Fruit fly (Drosophila melanogaster) whole organism, embryonic: ENCODE data around the gene CG18269.

Experiments
- CG18011 ChIP-seq: fragments of 200-800 bp; sonication (Bioruptor generic); optimal IDR thresholded peaks from 2 replicates; lab custom pipeline; 2017; ENCODE audit warnings: missing biosample characterization, missing genetic modification characterization, mild to moderate bottlenecking, moderate library complexity, missing genotype
- CG34224 ChIP-seq: fragments of 200-800 bp; sonication (Bioruptor generic); IDR thresholded peaks from 3 replicates; pipeline ENCODE4 v1.3.6; 2022; ENCODE audit warnings: missing biosample characterization, missing genetic modification characterization; ENCODE audit not compliant: partially characterized antibody
- CG7928 ChIP-seq: fragments of 200-800 bp; sonication (Bioruptor generic); optimal IDR thresholded peaks from 2 replicates; lab custom pipeline; 2017; ENCODE audit warnings: missing biosample characterization, mild to moderate bottlenecking, missing genetic modification characterization
- CG8359 ChIP-seq: fragments of 200-800 bp; sonication (Bioruptor generic); optimal IDR thresholded peaks from 2 replicates; lab custom pipeline; 2017; ENCODE audit warnings: missing biosample characterization, mild to moderate bottlenecking, missing genetic modification characterization, borderline replicate concordance
- E2f2 ChIP-seq: fragments of 200-800 bp; sonication (Bioruptor generic); IDR thresholded peaks from 2 replicates; pipeline ENCODE4 v1.3.6; 2022; ENCODE audit warnings: missing biosample characterization, missing genetic modification characterization
- ewg ChIP-seq: fragments of 200-800 bp; sonication (Bioruptor generic); optimal IDR thresholded peaks from 3 replicates; lab custom pipeline; 2017; ENCODE audit warnings: mild to moderate bottlenecking, missing biosample characterization, missing genetic modification reagents, missing genetic modification characterization
- grau ChIP-seq: fragments of 200-800 bp; optimal IDR thresholded peaks from 3 replicates; lab custom pipeline; 2019; ENCODE audit warnings: missing biosample characterization, mild to moderate bottlenecking, missing genetic modification characterization, moderate library complexity

DNA sequence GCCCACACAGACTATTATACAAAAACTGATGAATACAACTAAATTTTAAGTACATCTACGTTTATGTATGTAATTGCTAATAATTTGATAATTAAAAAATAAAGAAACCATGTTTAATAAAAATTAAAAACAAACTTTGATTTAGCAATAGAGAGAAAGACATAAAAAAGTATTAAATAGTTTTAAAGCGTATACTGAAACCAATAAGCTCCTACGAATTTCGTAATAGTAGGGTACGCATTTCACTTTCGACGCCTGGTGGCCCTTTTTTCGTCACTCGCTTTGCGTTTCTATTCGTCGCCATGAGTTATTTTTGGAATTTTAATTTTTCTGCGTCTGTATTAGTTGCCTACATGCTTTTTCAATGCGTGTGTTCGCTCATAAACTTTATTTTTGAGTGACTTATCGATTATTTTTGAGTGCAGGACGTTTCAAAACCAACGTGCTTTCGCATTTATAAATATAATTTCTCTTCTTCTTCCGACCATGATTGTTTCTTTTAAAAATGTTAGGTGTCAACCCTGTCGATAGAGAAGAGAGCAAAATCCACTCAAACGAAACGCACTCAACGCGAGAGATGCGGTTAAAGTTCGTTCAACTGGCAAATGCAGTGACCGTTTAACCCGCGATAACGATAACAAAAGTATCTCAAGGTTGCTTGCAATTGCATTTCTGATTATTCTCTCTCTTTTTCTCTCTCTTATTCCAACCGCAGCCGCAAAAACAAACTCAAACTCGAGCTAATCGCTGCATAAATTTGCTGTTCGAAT, 4.9 kb upstream of the CG18269 start, which contains the start of gene Oscillin:
- TF ChIP-seq grau (peak; percentile 86), CG18011 (GFP tag; lab: Kevin White, UChicago) (no peak), CG34224 (GFP tag; lab: Robert Waterston, UW) (peak; percentile 45; the same call in 2 of the 3 replicates), ewg (GFP tag; lab: Kevin White, UChicago) (peak; percentile 48), CG8359 (GFP tag; lab: Kevin White, UChicago) (peak; percentile 44), E2f2 (GFP tag; lab: Robert Waterston, UW) (peak; percentile 50; the same call in 1 of the 2 replicates), CG7928 (GFP tag; lab: Kevin White, UChicago) (no peak)
